Fruit fly (Drosophila melanogaster): ENCODE measurements around the gene GABPI.

- TF ChIP-seq CTCF (optimal IDR thresholded peaks at IDR 0.05) (no peak), CG8478 (optimal IDR thresholded peaks at IDR 0.05) (no peak)
Observed at dm6 chr2L:3009438-3009837, 20.9 kb upstream of the GABPI start.
